Worm (Caenorhabditis elegans): Measurements from ENCODE around the gene srbc-8.

DNA sequence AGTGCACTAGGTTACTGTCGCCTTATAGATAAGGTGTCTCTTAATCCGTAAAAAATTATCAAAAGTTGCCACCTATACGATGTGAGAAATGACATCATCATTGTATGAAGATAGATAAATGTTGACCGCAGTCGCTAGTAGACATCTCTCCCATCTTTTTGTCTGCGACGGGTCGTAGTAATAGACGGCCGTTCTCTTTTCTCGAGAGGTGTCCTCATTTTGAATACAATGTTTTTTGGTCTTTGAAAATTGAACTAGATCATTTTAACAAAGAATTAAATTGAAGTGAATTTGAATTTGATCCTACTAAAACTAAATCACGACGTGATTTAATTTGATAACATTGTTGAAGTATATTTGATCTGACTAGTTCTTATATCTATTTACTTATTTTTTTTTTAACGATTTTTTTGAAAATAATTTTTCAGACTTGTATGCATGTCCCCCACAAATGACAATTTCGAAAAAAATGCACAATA is 23.7 kb upstream of the srbc-8 start, which contains the start of the genes str-31 and nhr-172:
- TF ChIP-seq dve-1 (tag; optimal IDR thresholded peaks at IDR 0.05) (no peak), unc-3 (GFP tag; conservative IDR thresholded peaks at IDR 0.05) (no peak), unc-3 (tag; optimal IDR thresholded peaks at IDR 0.05) (no peak), dmd-4 (tag; optimal IDR thresholded peaks at IDR 0.05; ENCODE audit: borderline replicate concordance) (no peak), ceh-24 (tag; optimal IDR thresholded peaks at IDR 0.05) (no peak), nhr-11 (tag; optimal IDR thresholded peaks at IDR 0.05) (no peak)
